Worm (Caenorhabditis elegans) whole organism, midembryonic: ENCODE data around the gene F39D8.3.

Experiments
- T22C8.4 ChIP-seq: fragments of 200-800 bp; sonication (Bioruptor generic); IDR thresholded peaks from 2 replicates; pipeline ENCODE4 v1.3.6; 2022; ENCODE audit warnings: missing genetic modification characterization, missing compliant biosample characterization
- cog-1 ChIP-seq: sonication (generic microtip); optimal IDR thresholded peaks from 2 replicates; lab custom pipeline; 2016; ENCODE audit warnings: missing genetic modification characterization, missing compliant biosample characterization
- flt-1 ChIP-seq: fragments of 200-800 bp; sonication (Bioruptor generic); IDR thresholded peaks from 2 replicates; pipeline ENCODE4 v1.3.6; 2022; ENCODE audit warnings: missing genetic modification characterization, missing compliant biosample characterization
- klf-2 ChIP-seq: fragments of 200-800 bp; sonication (Bioruptor generic); conservative IDR thresholded peaks from 2 replicates; pipeline ENCODE4 v1.3.6; 2022; ENCODE audit warnings: missing genetic modification reagents, missing genetic modification characterization, missing compliant biosample characterization
- med-1 ChIP-seq: sonication (generic microtip); optimal IDR thresholded peaks from 2 replicates; lab custom pipeline; 2017; ENCODE audit warnings: missing genetic modification characterization, mild to moderate bottlenecking, missing compliant biosample characterization, antibody characterized with exemption, missing genetic modification reagents; ENCODE audit not compliant: insufficient read depth
- ref-1 ChIP-seq: fragments of 200-800 bp; sonication (Bioruptor generic); conservative IDR thresholded peaks from 2 replicates; pipeline ENCODE4 v1.3.6; 2022; ENCODE audit warnings: missing genetic modification reagents, missing genetic modification characterization, missing compliant biosample characterization
- tab-1 ChIP-seq: fragments of 200-800 bp; sonication (Bioruptor generic); IDR thresholded peaks from 2 replicates; pipeline ENCODE4 v1.3.6; 2022; ENCODE audit warnings: missing genetic modification characterization, missing compliant biosample characterization
- ztf-23 ChIP-seq: fragments of 200-800 bp; sonication (Bioruptor generic); IDR thresholded peaks from 2 replicates; pipeline ENCODE4 v1.3.6; 2022; ENCODE audit warnings: missing genetic modification reagents, missing genetic modification characterization, missing compliant biosample characterization
- ztf-29 ChIP-seq: fragments of 200-800 bp; sonication (Bioruptor generic); IDR thresholded peaks from 2 replicates; pipeline ENCODE4 v1.3.6; 2022; ENCODE audit warnings: missing genetic modification reagents, missing genetic modification characterization, missing compliant biosample characterization

Gene F39D8.3

ce11 chrX:15420671-15421070 lies at the start of gene F39D8.3:
F39D8.3 (plus strand) TSS chrX:15420971.
- TF ChIP-seq klf-2 (GFP tag; lab: Robert Waterston, UW) (no peak), T22C8.4 (no peak), ztf-23 (no peak), ref-1 (GFP tag; lab: Robert Waterston, UW) (no peak), tab-1 (GFP tag; lab: Robert Waterston, UW) (no peak), ztf-29 (GFP tag; lab: Robert Waterston, UW) (no peak), flt-1 (GFP tag; lab: Robert Waterston, UW) (no peak)

ce11 chrX:15372772-15373171 lies 48.0 kb upstream of the F39D8.3 start:
- TF ChIP-seq klf-2 (GFP tag; lab: Robert Waterston, UW) (no peak), ztf-29 (GFP tag; lab: Robert Waterston, UW) (no peak), ztf-23 (no peak), T22C8.4 (no peak), tab-1 (GFP tag; lab: Robert Waterston, UW) (no peak), med-1 (GFP tag; lab: Kevin White, UChicago) (no peak), cog-1 (tag; lab: Kevin White, UChicago) (no peak), ref-1 (GFP tag; lab: Robert Waterston, UW) (no peak), flt-1 (GFP tag; lab: Robert Waterston, UW) (no peak)

ce11 chrX:15373415-15374048 lies 47.2 kb upstream of the F39D8.3 start:
- TF ChIP-seq ref-1 (GFP tag; lab: Robert Waterston, UW) (no peak), flt-1 (GFP tag; lab: Robert Waterston, UW) (no peak), ztf-29 (GFP tag; lab: Robert Waterston, UW) (no peak), cog-1 (tag; lab: Kevin White, UChicago) (no peak), klf-2 (GFP tag; lab: Robert Waterston, UW) (no peak), tab-1 (GFP tag; lab: Robert Waterston, UW) (no peak), T22C8.4 (no peak), med-1 (GFP tag; lab: Kevin White, UChicago) (no peak), ztf-23 (no peak)

- no peak for TF ChIP-seq tab-1 (GFP tag; lab: Robert Waterston, UW)
- no peak for TF ChIP-seq ref-1 (GFP tag; lab: Robert Waterston, UW)
- no peak for TF ChIP-seq med-1 (GFP tag; lab: Kevin White, UChicago)
- no peak for TF ChIP-seq T22C8.4
- no peak for TF ChIP-seq cog-1 (tag; lab: Kevin White, UChicago)
- TF ChIP-seq klf-2 (GFP tag; lab: Robert Waterston, UW) = no peak
- TF ChIP-seq ztf-29 (GFP tag; lab: Robert Waterston, UW) = no peak
- no peak for TF ChIP-seq flt-1 (GFP tag; lab: Robert Waterston, UW)
- TF ChIP-seq ztf-23 = no peak
Observed at ce11 chrX:15374668-15375208, 46.0 kb upstream of the F39D8.3 start.

- no peak for TF ChIP-seq cog-1 (tag; lab: Kevin White, UChicago)
- no peak for TF ChIP-seq ref-1 (GFP tag; lab: Robert Waterston, UW)
- no peak for TF ChIP-seq med-1 (GFP tag; lab: Kevin White, UChicago)
- TF ChIP-seq tab-1 (GFP tag; lab: Robert Waterston, UW) = no peak
- TF ChIP-seq ztf-23 = no peak
- no peak for TF ChIP-seq klf-2 (GFP tag; lab: Robert Waterston, UW)
Observed at ce11 chrX:15375299-15375698, 45.5 kb upstream of the F39D8.3 start.

- TF ChIP-seq ztf-29 (GFP tag; lab: Robert Waterston, UW) (no peak), ztf-23 (no peak), cog-1 (tag; lab: Kevin White, UChicago) (no peak), med-1 (GFP tag; lab: Kevin White, UChicago) (no peak), ref-1 (GFP tag; lab: Robert Waterston, UW) (no peak), T22C8.4 (no peak), klf-2 (GFP tag; lab: Robert Waterston, UW) (no peak), tab-1 (GFP tag; lab: Robert Waterston, UW) (no peak), flt-1 (GFP tag; lab: Robert Waterston, UW) (no peak)
Observed at ce11 chrX:15376580-15376979, 44.2 kb upstream of the F39D8.3 start.

ce11 chrX:15377724-15378123 lies 43.0 kb upstream of the F39D8.3 start, which contains the start of gene svh-5:
svh-5 (minus strand) TSS chrX:15377824.
- TF ChIP-seq ref-1 (GFP tag; lab: Robert Waterston, UW) (no peak), ztf-23 (no peak), klf-2 (GFP tag; lab: Robert Waterston, UW) (no peak), ztf-29 (GFP tag; lab: Robert Waterston, UW) (no peak), med-1 (GFP tag; lab: Kevin White, UChicago) (no peak), tab-1 (GFP tag; lab: Robert Waterston, UW) (no peak), cog-1 (tag; lab: Kevin White, UChicago) (no peak), T22C8.4 (no peak), flt-1 (GFP tag; lab: Robert Waterston, UW) (no peak)

ce11 chrX:15379882-15380281 lies 40.9 kb upstream of the F39D8.3 start:
- TF ChIP-seq tab-1 (GFP tag; lab: Robert Waterston, UW) = no peak
- no peak for TF ChIP-seq ref-1 (GFP tag; lab: Robert Waterston, UW)
- no peak for TF ChIP-seq flt-1 (GFP tag; lab: Robert Waterston, UW)
- no peak for TF ChIP-seq cog-1 (tag; lab: Kevin White, UChicago)
- no peak for TF ChIP-seq ztf-29 (GFP tag; lab: Robert Waterston, UW)
- TF ChIP-seq klf-2 (GFP tag; lab: Robert Waterston, UW) = no peak
- TF ChIP-seq med-1 (GFP tag; lab: Kevin White, UChicago) = no peak
- TF ChIP-seq T22C8.4 = no peak
- no peak for TF ChIP-seq ztf-23

- TF ChIP-seq tab-1 (GFP tag; lab: Robert Waterston, UW) (no peak), ref-1 (GFP tag; lab: Robert Waterston, UW) (no peak), T22C8.4 (no peak), med-1 (GFP tag; lab: Kevin White, UChicago) (no peak), ztf-23 (no peak)
Observed at ce11 chrX:15380437-15380836, 40.3 kb upstream of the F39D8.3 start.
